Worm (Caenorhabditis elegans): ENCODE results near the gene nas-19.

nas-19 gene

DNA sequence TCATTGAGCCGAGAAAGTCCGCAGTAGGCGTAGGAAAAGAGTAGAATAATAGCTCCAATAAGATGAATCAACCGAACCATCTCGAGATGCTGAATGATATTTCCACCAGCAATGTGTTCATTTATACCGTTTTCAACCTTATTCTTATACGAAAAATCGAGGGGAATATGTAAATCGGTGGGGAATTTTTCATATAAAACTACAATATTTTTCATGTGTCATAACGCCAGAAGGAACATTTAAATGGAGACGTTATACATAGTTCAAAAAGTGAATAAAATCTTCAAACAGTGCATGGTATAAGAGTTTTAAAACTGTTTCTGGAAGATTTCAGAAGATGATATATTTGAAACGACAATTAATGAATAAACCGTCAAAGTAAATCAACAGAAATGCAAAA lies at the start of gene nas-19:
nas-19 (minus strand) TSS at position 101 of the 400 bp plus-strand sequence.
- TF ChIP-seq unc-62 (GFP tag; optimal IDR thresholded peaks at IDR 0.05) = no peak

DNA sequence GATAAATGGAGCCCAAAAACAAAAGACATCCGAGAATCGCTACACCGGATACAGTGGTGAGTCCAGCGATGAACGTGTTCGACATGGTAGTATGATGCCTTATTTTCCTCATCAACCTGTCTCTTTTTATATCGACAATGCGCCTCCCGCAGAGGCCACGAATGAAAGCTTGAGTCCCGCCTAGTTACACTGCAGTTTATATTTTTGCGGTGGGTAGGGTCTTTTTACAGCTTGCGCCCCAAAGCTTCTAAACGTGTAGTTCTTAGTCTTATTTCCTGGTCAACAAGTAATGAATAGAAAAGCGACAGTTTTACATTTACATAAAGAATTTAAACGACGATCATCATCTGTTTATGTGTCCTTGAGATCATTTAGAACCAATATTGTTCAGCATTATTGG lies 47.7 kb upstream of the nas-19 start, which contains the start of gene col-156:
col-156 (minus strand) TSS at position 101 of the 400 bp plus-strand sequence.
- no peak for TF ChIP-seq unc-62 (GFP tag; optimal IDR thresholded peaks at IDR 0.05)

DNA sequence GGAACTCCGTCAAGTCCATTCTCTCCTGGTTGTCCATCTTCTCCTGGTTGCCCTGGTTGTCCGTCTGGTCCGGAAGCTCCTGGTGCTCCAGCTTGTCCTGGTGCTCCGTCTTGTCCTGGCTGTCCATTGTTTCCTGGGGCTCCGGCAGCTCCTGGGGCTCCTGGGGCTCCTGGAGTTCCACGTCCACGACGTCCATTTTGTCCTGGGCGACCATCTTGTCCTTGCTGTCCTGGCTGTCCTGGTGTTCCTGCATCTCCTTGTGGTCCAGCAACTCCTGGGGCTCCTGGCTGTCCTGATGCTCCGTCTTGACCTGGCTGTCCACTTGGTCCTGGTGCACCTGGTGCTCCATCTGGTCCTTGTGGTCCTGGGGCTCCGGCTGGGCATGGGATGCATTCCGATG lies 46.9 kb upstream of the nas-19 start:
- TF ChIP-seq unc-62 (GFP tag; optimal IDR thresholded peaks at IDR 0.05) = no peak

DNA sequence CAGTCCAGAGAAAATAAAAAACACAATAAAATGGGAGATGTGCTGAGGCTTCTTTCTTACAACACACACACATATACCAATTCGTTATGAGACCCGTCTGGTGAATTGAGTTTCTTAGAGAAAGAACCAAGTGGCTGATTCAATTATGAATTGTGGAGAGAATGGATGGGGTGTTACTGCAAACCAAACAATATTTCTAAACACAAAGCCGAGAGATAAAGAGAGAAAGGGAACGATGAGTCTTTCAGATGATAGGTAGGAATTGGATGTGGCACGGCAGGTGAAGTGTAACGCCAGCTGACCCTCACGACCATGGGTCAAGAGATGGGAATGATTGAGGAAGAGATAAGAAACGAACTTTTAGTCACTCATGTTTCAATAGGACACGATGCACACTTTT lies 43.8 kb upstream of the nas-19 start, which contains the start of gene mig-17:
mig-17 (plus strand) TSS at position 389 of the 400 bp plus-strand sequence.
- TF ChIP-seq unc-62 (GFP tag; optimal IDR thresholded peaks at IDR 0.05) = no peak

DNA sequence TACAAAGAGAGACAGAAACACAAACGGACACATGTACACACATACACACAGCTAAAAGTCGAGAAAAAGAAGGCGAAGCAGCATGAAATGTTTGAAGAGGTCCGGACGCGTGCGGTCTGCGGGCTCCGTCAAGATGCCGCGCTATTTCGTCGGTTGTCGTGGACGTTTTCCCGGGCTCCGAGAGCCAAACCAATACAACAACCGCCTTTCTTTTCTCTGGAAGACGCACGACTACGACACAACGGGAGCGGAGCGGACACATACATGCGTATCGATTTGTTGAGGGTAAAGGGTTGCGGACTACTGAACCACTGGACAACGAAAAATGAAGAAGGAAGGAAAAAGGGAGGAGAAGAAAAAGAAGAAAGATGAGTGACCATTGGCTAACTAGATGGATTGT lies 42.9 kb upstream of the nas-19 start:
- no peak for TF ChIP-seq unc-62 (GFP tag; optimal IDR thresholded peaks at IDR 0.05)

DNA sequence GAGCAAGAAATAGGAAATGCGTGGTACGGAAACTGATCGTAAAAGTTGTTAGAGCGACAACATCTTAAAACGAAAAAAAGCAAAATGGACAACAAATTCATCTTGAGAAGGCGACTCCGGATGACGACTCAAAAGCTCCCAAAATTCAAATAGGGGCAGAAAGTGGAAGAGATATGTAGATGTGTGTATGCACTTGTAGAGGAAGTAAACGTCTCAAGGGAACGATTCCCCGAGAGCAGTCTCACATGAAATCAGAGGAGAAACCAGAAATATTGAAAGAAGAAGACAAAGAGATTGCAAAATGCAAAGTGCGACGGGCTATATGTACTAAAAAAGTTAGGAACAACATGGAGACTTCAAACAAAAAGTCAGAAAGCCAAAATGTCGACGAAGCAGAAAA lies 41.0 kb upstream of the nas-19 start, which contains the start of gene F57B7.2:
F57B7.2 (minus strand) TSS at position 101 of the 400 bp plus-strand sequence.
- TF ChIP-seq unc-62 (GFP tag; optimal IDR thresholded peaks at IDR 0.05) = no peak

DNA sequence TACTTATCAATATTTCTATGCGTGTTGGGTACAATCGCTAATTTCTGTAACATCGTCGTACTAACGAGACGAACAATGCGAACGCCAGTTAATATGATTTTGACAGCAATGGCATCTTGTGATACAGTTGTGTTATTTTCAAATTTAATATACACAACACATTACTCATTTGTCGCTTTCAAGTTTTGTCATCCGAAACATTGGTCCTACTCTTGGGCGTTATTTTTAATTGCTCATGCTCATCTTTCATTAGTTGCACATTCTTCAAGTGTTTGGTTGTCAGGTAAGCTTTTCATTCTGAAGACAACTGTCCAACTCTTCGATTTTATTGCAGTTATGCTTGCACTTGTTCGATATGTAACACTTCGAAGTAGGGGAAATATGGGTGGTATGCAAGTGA lies 36.7 kb upstream of the nas-19 start:
- TF ChIP-seq unc-62 (GFP tag; optimal IDR thresholded peaks at IDR 0.05) = no peak

DNA sequence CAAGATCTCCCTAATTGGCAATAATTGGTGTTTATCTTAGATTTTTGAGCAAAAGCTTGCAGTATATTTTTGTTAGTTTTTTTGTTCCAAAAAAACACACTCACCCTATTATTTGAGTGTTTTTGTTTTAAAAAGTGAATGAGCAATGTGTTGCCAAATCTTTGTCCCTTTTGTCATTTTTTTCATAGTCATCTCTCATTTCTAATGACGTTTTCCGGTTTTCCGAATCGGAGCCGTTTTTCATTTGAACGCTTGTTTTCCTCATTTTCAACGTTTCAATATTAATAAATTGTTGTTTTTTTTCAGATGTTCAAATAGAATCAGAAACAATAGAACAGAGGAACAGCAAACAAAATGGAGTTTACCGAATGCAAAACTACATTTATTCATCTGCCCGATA lies 36.0 kb upstream of the nas-19 start, which contains the start of gene dmsr-1:
dmsr-1 (plus strand) TSS at position 301 of the 400 bp plus-strand sequence.
- TF ChIP-seq unc-62 (GFP tag; optimal IDR thresholded peaks at IDR 0.05) = no peak

DNA sequence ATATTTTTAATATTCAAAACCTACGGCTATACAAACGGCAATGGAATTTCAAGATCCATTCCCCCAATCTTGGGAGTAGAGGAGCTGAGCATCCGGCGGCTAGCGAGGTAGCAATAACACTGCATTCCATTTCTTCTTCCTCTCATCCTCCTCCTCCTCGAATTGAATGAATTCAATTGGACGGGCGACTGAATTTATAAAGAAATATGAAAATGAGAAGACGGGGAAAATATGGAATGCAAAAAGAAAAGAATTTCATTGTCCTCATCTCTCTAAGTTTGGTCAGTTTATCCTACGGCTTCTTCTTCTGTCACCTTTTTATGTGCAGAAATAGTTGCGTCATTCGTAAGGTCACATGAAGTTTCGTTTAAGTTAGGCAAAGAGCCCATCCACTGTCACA lies 33.9 kb upstream of the nas-19 start:
- no peak for TF ChIP-seq unc-62 (GFP tag; optimal IDR thresholded peaks at IDR 0.05)

DNA sequence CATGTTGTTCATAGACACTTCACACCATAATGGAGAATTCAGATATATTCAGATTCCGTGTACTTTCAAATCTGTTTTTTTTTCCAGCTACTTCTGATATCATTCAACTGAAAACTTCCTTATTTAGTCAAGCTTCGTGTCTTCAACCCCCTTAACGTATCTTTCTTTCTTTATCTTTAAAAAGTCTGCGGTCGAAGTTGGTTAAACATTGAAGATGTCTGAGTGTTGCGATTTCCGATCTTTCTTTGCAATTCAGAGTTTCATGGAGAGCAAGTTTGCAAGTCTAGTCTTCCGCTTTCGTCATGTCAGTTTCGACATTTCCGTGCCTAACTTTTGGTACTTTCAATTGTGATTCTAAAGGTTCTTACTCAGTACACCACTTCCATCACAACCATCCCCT lies 32.7 kb upstream of the nas-19 start:
- no peak for TF ChIP-seq unc-62 (GFP tag; optimal IDR thresholded peaks at IDR 0.05)

DNA sequence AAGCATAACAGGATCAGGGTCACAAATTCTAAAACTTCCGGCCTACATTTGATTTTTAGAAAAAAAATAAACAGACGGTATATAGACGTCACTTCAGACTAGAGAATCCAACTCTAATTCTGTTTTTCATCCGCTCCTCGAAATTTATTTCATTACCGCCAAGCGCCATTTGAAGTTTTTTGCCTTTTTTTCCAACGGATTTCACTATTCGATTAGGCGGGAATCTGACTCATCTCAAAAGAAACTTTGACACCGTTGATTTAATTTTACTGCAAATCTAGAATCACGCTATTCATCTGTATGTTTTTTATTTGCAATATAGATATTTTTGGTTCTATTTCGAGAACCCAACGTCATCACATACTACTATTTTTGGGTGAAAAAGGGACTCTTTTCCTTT lies 28.3 kb upstream of the nas-19 start:
- no peak for TF ChIP-seq unc-62 (GFP tag; optimal IDR thresholded peaks at IDR 0.05)

DNA sequence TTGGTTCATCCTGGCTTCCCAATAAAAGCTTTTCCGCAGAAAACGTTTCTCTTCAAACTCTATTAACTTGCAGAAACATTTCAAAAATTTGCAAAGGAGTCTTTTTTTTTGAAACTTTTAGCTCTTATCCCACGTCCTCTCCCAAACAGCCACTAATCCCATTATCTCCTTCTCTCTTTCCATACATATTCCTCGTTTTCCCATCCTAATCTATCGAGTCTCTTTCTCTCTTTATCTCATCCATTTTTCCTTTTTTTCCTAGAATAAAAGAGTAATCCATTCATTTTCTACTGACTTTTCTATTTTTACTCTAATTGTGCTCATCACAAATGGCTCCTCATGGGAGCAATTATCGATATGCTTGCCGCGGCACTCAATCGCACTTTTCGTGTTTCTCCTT lies 26.2 kb upstream of the nas-19 start:
- TF ChIP-seq unc-62 (GFP tag; optimal IDR thresholded peaks at IDR 0.05) = no peak

DNA sequence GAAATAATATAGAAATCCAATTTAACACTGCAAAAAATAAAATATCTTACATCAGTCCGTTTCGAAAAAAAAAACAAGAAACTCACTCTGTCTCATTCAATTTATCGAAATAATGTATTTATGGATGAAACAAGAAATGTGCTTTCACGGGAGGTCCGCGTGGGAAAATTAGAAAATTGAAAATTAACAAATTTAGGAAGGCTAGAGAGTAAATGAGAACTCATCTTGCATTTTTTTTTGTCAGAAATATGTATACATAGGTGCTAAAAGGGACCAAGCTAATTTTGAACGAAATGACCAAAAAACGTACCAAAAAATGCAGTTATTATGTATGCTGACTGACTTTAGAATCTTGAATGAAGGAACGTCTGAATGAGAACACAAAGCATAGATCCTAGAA lies 22.1 kb upstream of the nas-19 start, which contains the start of gene T26H10.2:
T26H10.2 (minus strand) TSS at position 101 of the 400 bp plus-strand sequence.
- no peak for TF ChIP-seq unc-62 (GFP tag; optimal IDR thresholded peaks at IDR 0.05)

DNA sequence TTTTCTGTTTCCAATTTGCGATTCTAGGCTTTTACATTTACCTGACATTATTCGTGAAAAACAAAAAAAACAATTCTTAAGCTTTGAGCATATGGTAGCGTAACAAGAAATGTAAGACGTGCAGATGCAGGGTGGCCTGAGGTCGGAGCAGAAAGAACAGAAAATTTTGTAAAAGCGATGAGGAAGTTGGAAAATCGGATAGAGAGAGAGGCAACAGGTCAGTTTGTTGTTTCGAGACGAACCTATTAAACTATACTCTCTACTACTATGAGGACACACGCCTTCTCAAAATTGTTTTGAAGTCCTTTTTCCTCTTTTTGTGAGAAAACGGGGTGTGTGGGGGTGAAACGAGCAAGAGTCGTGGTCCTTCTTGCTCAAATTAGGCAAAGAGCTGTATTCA lies 19.1 kb upstream of the nas-19 start, which contains the start of gene des-2:
des-2 (minus strand) TSS at position 101 of the 400 bp plus-strand sequence.
- no peak for TF ChIP-seq unc-62 (GFP tag; optimal IDR thresholded peaks at IDR 0.05)

DNA sequence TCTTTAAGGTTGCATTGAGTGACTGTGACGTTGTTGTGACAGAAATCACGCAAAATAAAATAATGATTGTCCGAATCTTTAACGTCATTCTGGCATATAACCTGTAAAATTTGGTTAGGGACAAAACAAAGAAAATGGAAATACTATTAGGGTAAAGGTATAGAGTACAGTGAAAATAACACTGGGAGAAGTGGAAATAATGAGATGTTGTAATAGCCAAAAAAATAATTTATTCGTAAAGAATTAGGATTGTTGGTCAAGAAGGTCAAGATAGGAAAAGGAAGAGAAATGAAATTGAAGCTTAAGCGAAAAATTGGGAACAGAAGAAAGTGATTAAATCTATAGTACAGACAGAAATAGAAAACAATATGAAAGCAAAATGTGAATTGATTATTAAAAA lies 12.5 kb upstream of the nas-19 start, which contains the start of gene deg-3:
deg-3 (minus strand) TSS at position 101 of the 400 bp plus-strand sequence.
- no peak for TF ChIP-seq unc-62 (GFP tag; optimal IDR thresholded peaks at IDR 0.05)

DNA sequence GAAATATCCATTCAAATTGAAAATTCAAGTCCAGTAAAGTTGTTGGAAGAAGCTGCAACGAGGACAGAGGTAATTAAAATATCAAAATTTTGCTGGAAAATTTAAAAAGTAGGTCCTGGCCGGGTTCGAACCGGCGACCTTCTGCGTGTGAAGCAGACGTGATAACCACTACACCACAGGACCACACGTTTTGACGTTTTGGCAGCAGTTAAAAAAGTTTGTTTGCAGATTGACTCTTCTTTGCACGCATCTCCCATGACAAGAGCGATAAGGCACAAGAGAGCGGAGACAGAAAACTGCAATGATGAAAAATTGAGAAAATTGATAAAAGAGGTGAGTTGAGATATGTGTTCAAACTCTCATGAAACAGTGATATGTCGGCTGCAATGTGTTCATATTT lies 9.6 kb upstream of the nas-19 start:
- no peak for TF ChIP-seq unc-62 (GFP tag; optimal IDR thresholded peaks at IDR 0.05)

DNA sequence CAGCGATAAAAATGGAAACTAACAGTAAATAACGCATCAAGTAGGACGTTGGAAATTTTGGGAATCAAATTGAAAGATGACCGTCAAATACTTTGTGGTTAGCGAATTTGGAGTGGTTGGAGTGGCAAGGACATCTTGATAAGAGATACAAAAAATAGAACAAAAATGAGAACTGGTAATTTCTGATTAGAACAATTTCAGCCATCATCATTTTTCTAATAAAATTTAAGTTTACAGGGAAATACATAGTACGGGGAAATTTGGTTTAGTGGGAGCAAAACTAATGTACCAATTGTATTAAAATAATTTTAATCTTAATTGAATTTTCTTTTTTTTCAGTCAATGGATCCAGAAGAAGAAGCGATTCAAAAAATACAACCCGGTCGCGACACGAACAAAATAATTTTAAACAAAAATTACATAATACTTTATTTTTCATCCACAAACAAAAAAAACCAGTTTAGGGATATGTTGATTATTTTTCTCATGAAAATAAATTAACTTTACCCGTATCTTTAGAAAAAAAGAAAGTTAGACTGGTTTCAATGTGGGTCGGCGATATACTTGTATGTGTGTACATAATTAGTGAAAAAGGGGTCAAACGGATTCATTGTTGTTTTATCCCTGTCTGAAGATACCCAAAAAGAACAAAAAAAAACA lies 8.5 kb upstream of the nas-19 start, which contains the start of the genes K03B8.8 and grl-3:
K03B8.8 (minus strand) TSS at position 101 of the 660 bp plus-strand sequence.
grl-3 (plus strand) TSS at position 610 of the 660 bp plus-strand sequence.
- no peak for TF ChIP-seq unc-62 (GFP tag; optimal IDR thresholded peaks at IDR 0.05)

All from whole organism, dauer.